Worm (Caenorhabditis elegans) whole organism, L2 larva: ENCODE results near the gene srh-18.

Experiments
- R02D3.7 ChIP-seq: fragments of 150-350 bp; optimal IDR thresholded peaks from 2 replicates; lab custom pipeline; 2014; ENCODE audit warnings: missing biosample characterization, missing genetic modification characterization
- ZK546.5 ChIP-seq: sonication (generic microtip); optimal IDR thresholded peaks from 2 replicates; lab custom pipeline; 2017; ENCODE audit warnings: missing biosample characterization, missing genetic modification characterization
- ama-1 ChIP-seq: fragments of 150-350 bp; optimal IDR thresholded peaks from 2 replicates; lab custom pipeline; 2018; ENCODE audit warnings: inconsistent platforms
- blmp-1 ChIP-seq: sonication (generic microtip); optimal IDR thresholded peaks from 2 replicates; lab custom pipeline; 2017; ENCODE audit warnings: missing genetic modification characterization, mild to moderate bottlenecking, missing compliant biosample characterization, antibody characterized with exemption, moderate library complexity; ENCODE audit not compliant: insufficient read depth
- egl-27 ChIP-seq: sonication (generic microtip); optimal IDR thresholded peaks from 3 replicates; lab custom pipeline; 2017; ENCODE audit warnings: missing biosample characterization, missing genetic modification reagents, missing genetic modification characterization
- nhr-12 ChIP-seq: fragments of 150-350 bp; optimal IDR thresholded peaks from 2 replicates; lab custom pipeline; 2014; ENCODE audit warnings: missing biosample characterization, missing genetic modification characterization
- skn-1 ChIP-seq: sonication (generic microtip); optimal IDR thresholded peaks from 2 replicates; lab custom pipeline; 2017; ENCODE audit warnings: missing biosample characterization, missing genetic modification characterization
- ztf-11 ChIP-seq: sonication (generic microtip); optimal IDR thresholded peaks from 2 replicates; lab custom pipeline; 2017; ENCODE audit warnings: missing biosample characterization, missing genetic modification characterization

ce11 chrV:13304663-13305188 lies 13.5 kb upstream of the srh-18 start, which contains the start of gene C26E1.2:
- no peak for TF ChIP-seq egl-27 (tag; lab: Kevin White, UChicago)
- no peak for TF ChIP-seq ama-1 (lab: Kevin White, UChicago)
- TF ChIP-seq nhr-12 (tag; lab: Kevin White, UChicago), result no peak
- TF ChIP-seq ztf-11 (tag; lab: Kevin White, UChicago), result no peak
- no peak for TF ChIP-seq ZK546.5 (tag; lab: Kevin White, UChicago)
- TF ChIP-seq R02D3.7 (tag; lab: Kevin White, UChicago), result no peak
- no peak for TF ChIP-seq skn-1 (tag; lab: Kevin White, UChicago)
- TF ChIP-seq blmp-1 (tag; lab: Kevin White, UChicago), result no peak
